Worm (Caenorhabditis elegans) whole organism, L4/young adult: Measurements from ENCODE around the gene nhr-60.
"Not testable (repeated sequence)": the region's sequence is repeated elsewhere in the genome, so short reads cannot be mapped to it uniquely, and the experiment has no call there.

Experiments
- W03F9.2 ChIP-seq: fragments of 150-350 bp; optimal IDR thresholded peaks from 2 replicates; lab custom pipeline; 2014; ENCODE audit warnings: missing biosample characterization, missing genetic modification characterization
- dao-5 ChIP-seq: sonication (generic microtip); optimal IDR thresholded peaks from 2 replicates; lab custom pipeline; 2016; ENCODE audit warnings: missing genotype, missing genetic modification characterization, moderate library complexity, missing compliant biosample characterization
- him-1 ChIP-seq: sonication (generic microtip); optimal IDR thresholded peaks from 2 replicates; lab custom pipeline; 2016; ENCODE audit warnings: missing genotype, missing genetic modification reagents, missing genetic modification characterization, missing compliant biosample characterization

ce11 chrV:15807420-15807819 lies 34.4 kb upstream of the nhr-60 start, which contains the start of gene srsx-38:
- not testable (repeated sequence) for TF ChIP-seq him-1 (tag; lab: Kevin White, UChicago); dao-5; W03F9.2 (tag; lab: Kevin White, UChicago)
